Fruit fly (Drosophila melanogaster) whole organism, embryonic: Measurements from ENCODE around the gene Gale.
A peak's percentile ranks its signal among the peaks of the same experiment; 100 is the strongest.

Source experiments
- ATbp ChIP-seq: fragments of 200-800 bp; sonication (Bioruptor generic); optimal IDR thresholded peaks from 2 replicates; lab custom pipeline; 2017; ENCODE audit warnings: missing biosample characterization, mild to moderate bottlenecking, missing genetic modification characterization, missing genetic modification reagents
- Adf1 ChIP-seq: fragments of 200-800 bp; sonication (Bioruptor generic); IDR thresholded peaks from 2 replicates; pipeline ENCODE4 v1.3.6; 2022; ENCODE audit warnings: missing biosample characterization, missing genetic modification characterization
- Awh ChIP-seq: fragments of 200-800 bp; sonication (Bioruptor generic); IDR thresholded peaks from 2 replicates; pipeline ENCODE4, ENCODE4 v1.3.6; 2022; ENCODE audit warnings: missing biosample characterization, missing genetic modification characterization
- CG11695 ChIP-seq: fragments of 200-800 bp; sonication (Bioruptor generic); IDR thresholded peaks from 3 replicates; pipeline ENCODE4 v1.3.6; 2022; ENCODE audit warnings: missing biosample characterization, missing genetic modification characterization
- CG12071 ChIP-seq: fragments of 200-800 bp; sonication (Bioruptor generic); optimal IDR thresholded peaks from 3 replicates; lab custom pipeline; 2018; ENCODE audit warnings: missing biosample characterization, mild to moderate bottlenecking, missing genetic modification characterization
- CG17359 ChIP-seq: fragments of 200-800 bp; sonication (Bioruptor generic); optimal IDR thresholded peaks from 3 replicates; lab custom pipeline; 2018; ENCODE audit warnings: missing biosample characterization, mild to moderate bottlenecking, missing genetic modification characterization, moderate library complexity
- CG2120 ChIP-seq: fragments of 200-800 bp; sonication (Bioruptor generic); optimal IDR thresholded peaks from 3 replicates; lab custom pipeline; 2016; ENCODE audit warnings: missing biosample characterization, missing genetic modification characterization
- CG2199 ChIP-seq: fragments of 200-800 bp; sonication (Bioruptor generic); IDR thresholded peaks from 3 replicates; pipeline ENCODE4 v1.3.6; 2022; ENCODE audit warnings: missing biosample characterization, missing genetic modification characterization
- CG30403 ChIP-seq: fragments of 200-800 bp; sonication (Bioruptor generic); optimal IDR thresholded peaks from 3 replicates; lab custom pipeline; 2016; ENCODE audit warnings: missing biosample characterization, missing genetic modification characterization
- CG3838 ChIP-seq: fragments of 200-800 bp; sonication (Bioruptor generic); optimal IDR thresholded peaks from 3 replicates; lab custom pipeline; 2016; ENCODE audit warnings: missing biosample characterization, missing genetic modification characterization
- CG4404 ChIP-seq: fragments of 200-800 bp; sonication (Bioruptor generic); IDR thresholded peaks from 2 replicates; pipeline ENCODE4 v1.3.6; 2022; ENCODE audit warnings: missing biosample characterization, missing genetic modification characterization
- CG4854 ChIP-seq: fragments of 200-800 bp; sonication (Bioruptor generic); optimal IDR thresholded peaks from 2 replicates; lab custom pipeline; 2016; ENCODE audit warnings: missing biosample characterization, missing genetic modification characterization, inconsistent platforms
- CG6654 ChIP-seq: fragments of 200-800 bp; sonication (Bioruptor generic); optimal IDR thresholded peaks from 2 replicates; lab custom pipeline; 2017; ENCODE audit warnings: missing biosample characterization, mild to moderate bottlenecking, missing genetic modification characterization
- CG8765 ChIP-seq: fragments of 200-800 bp; sonication (Bioruptor generic); IDR thresholded peaks from 2 replicates; pipeline ENCODE4 v1.3.6; 2022; ENCODE audit warnings: missing biosample characterization, missing genetic modification characterization
- CG9215 ChIP-seq: fragments of 200-800 bp; sonication (Bioruptor generic); IDR thresholded peaks from 2 replicates; pipeline ENCODE4 v1.3.6; 2022; ENCODE audit warnings: missing biosample characterization, missing genetic modification characterization
- CG9609 ChIP-seq: fragments of 200-800 bp; sonication (Bioruptor generic); optimal IDR thresholded peaks from 3 replicates; lab custom pipeline; 2016; ENCODE audit warnings: missing biosample characterization, missing genetic modification characterization
- Chrac-16 ChIP-seq: fragments of 200-800 bp; sonication (Bioruptor generic); optimal IDR thresholded peaks from 3 replicates; lab custom pipeline; 2016; ENCODE audit warnings: missing biosample characterization, missing genetic modification characterization
- Doc3 ChIP-seq: fragments of 200-800 bp; sonication (Bioruptor generic); IDR thresholded peaks from 3 replicates; pipeline ENCODE4 v1.3.6; 2022; ENCODE audit warnings: missing biosample characterization, missing genetic modification characterization; ENCODE audit not compliant: partially characterized antibody
- Drgx ChIP-seq: fragments of 200-800 bp; sonication (Bioruptor generic); IDR thresholded peaks from 2 replicates; pipeline ENCODE4 v1.3.6; 2022; ENCODE audit warnings: missing biosample characterization, missing genetic modification characterization
- E2f1 ChIP-seq: fragments of 200-800 bp; sonication (Bioruptor generic); IDR thresholded peaks from 2 replicates; pipeline ENCODE4 v1.3.6; 2022; ENCODE audit warnings: missing biosample characterization, missing genetic modification characterization
- Ets65A ChIP-seq: fragments of 200-800 bp; sonication (Bioruptor generic); peaks from one replicate; lab custom pipeline; 2016; ENCODE audit warnings: missing biosample characterization, missing genetic modification characterization
- HLH54F ChIP-seq: fragments of 200-800 bp; sonication (Bioruptor generic); optimal IDR thresholded peaks from 3 replicates; lab custom pipeline; 2016; ENCODE audit warnings: missing biosample characterization, missing genetic modification characterization
- Hr51 ChIP-seq, 2 experiments: fragments of 200-800 bp; sonication (Bioruptor generic); optimal IDR thresholded peaks; 2 replicates in 1 of 2; 3 replicates in 1 of 2; lab custom pipeline; 2016 to 2018; ENCODE audit warnings: missing biosample characterization in 2 of 2, missing genetic modification characterization in 2 of 2, mild to moderate bottlenecking in 1 of 2, moderate library complexity in 1 of 2
- Oli ChIP-seq: fragments of 200-800 bp; sonication (Bioruptor generic); optimal IDR thresholded peaks from 2 replicates; lab custom pipeline; 2018; ENCODE audit warnings: missing biosample characterization, mild to moderate bottlenecking, missing genetic modification characterization, moderate library complexity
- Rfx ChIP-seq: fragments of 200-800 bp; sonication (Bioruptor generic); IDR thresholded peaks from 2 replicates; pipeline ENCODE4 v1.3.6; 2022; ENCODE audit warnings: missing biosample characterization, missing genetic modification characterization
- Sry-δ ChIP-seq: fragments of 200-800 bp; sonication (Bioruptor generic); optimal IDR thresholded peaks from 2 replicates; lab custom pipeline; 2016; ENCODE audit warnings: missing biosample characterization, missing genetic modification characterization
- az2 ChIP-seq: fragments of 200-800 bp; sonication (Bioruptor generic); optimal IDR thresholded peaks from 3 replicates; lab custom pipeline; 2016; ENCODE audit warnings: missing biosample characterization, missing genetic modification characterization
- btn ChIP-seq: fragments of 200-800 bp; sonication (Bioruptor generic); optimal IDR thresholded peaks from 2 replicates; lab custom pipeline; 2016; ENCODE audit warnings: missing biosample characterization, missing genetic modification characterization
- cad ChIP-seq: fragments of >200 bp; optimal IDR thresholded peaks from 2 replicates; lab custom pipeline; 2017; ENCODE audit warnings: missing biosample characterization, missing genetic modification characterization
- croc ChIP-seq: fragments of 200-800 bp; sonication (Bioruptor generic); conservative IDR thresholded peaks from 3 replicates; pipeline ENCODE4 v1.3.6; 2022; ENCODE audit warnings: missing biosample characterization, missing genetic modification characterization
- dati ChIP-seq: fragments of 200-800 bp; sonication (Bioruptor generic); IDR thresholded peaks from 2 replicates; pipeline ENCODE4 v1.3.6; 2022; ENCODE audit warnings: missing biosample characterization, missing genetic modification characterization
- eyg ChIP-seq: fragments of 200-800 bp; sonication (Bioruptor generic); optimal IDR thresholded peaks from 3 replicates; lab custom pipeline; 2016; ENCODE audit warnings: missing biosample characterization, missing genetic modification characterization
- fd102C ChIP-seq: fragments of 200-800 bp; sonication (Bioruptor generic); optimal IDR thresholded peaks from 2 replicates; lab custom pipeline; 2018; ENCODE audit warnings: missing biosample characterization, mild to moderate bottlenecking, missing genetic modification characterization, moderate library complexity
- h ChIP-seq: fragments of >200 bp; optimal IDR thresholded peaks from 2 replicates; lab custom pipeline; 2017
- ham ChIP-seq: fragments of 200-800 bp; sonication (Bioruptor generic); IDR thresholded peaks from 2 replicates; pipeline ENCODE4 v1.3.6; 2022; ENCODE audit warnings: missing biosample characterization, missing genetic modification characterization
- ind ChIP-seq: fragments of 200-800 bp; sonication (Bioruptor generic); optimal IDR thresholded peaks from 3 replicates; lab custom pipeline; 2016; ENCODE audit warnings: missing biosample characterization, missing genetic modification characterization
- ken ChIP-seq: fragments of 200-800 bp; sonication (Bioruptor generic); IDR thresholded peaks from 3 replicates; pipeline ENCODE4 v1.3.6; 2022; ENCODE audit warnings: missing biosample characterization, missing genetic modification characterization
- lbe ChIP-seq: fragments of 200-800 bp; sonication (Bioruptor generic); optimal IDR thresholded peaks from 2 replicates; lab custom pipeline; 2016; ENCODE audit warnings: missing biosample characterization, mild to moderate bottlenecking, missing genetic modification characterization
- lov ChIP-seq, 2 experiments: fragments of 200-800 bp in 1 of 2; fragments of >200 bp in 1 of 2; sonication (Bioruptor generic) in 1 of 2; IDR thresholded peaks in 1 of 2; optimal IDR thresholded peaks in 1 of 2; 2 replicates in 1 of 2; 3 replicates in 1 of 2; pipeline versions ENCODE4 v1.3.6 to Lab custom; 2017 to 2022; ENCODE audit warnings: missing biosample characterization in 1 of 2, missing genetic modification characterization in 1 of 2
- nerfin-1 ChIP-seq: fragments of 200-800 bp; sonication (Bioruptor generic); optimal IDR thresholded peaks from 3 replicates; lab custom pipeline; 2019; ENCODE audit warnings: missing biosample characterization, mild to moderate bottlenecking, missing genetic modification characterization, moderate library complexity
- otp ChIP-seq: fragments of 200-800 bp; sonication (Bioruptor generic); IDR thresholded peaks from 3 replicates; pipeline ENCODE4, ENCODE4 v1.3.6; 2022; ENCODE audit warnings: missing biosample characterization, missing genetic modification characterization
- peb ChIP-seq: fragments of 200-800 bp; sonication (Bioruptor generic); IDR thresholded peaks from 2 replicates; pipeline ENCODE4 v1.3.6; 2022; ENCODE audit warnings: missing biosample characterization, missing genetic modification characterization
- pfk ChIP-seq: fragments of 200-800 bp; sonication (Bioruptor generic); optimal IDR thresholded peaks from 2 replicates; lab custom pipeline; 2018; ENCODE audit warnings: missing biosample characterization, mild to moderate bottlenecking, missing genetic modification characterization, moderate library complexity
- pita ChIP-seq: fragments of 200-800 bp; sonication (Bioruptor generic); optimal IDR thresholded peaks from 2 replicates; lab custom pipeline; 2017; ENCODE audit warnings: missing biosample characterization, mild to moderate bottlenecking, missing genetic modification characterization
- tgo ChIP-seq: fragments of 200-800 bp; sonication (Bioruptor generic); IDR thresholded peaks from 3 replicates; pipeline ENCODE4 v1.3.6; 2022; ENCODE audit warnings: missing biosample characterization, missing genetic modification characterization
- tna ChIP-seq: fragments of 200-800 bp; sonication (Bioruptor generic); IDR thresholded peaks from 2 replicates; pipeline ENCODE4 v1.3.6; 2022; ENCODE audit warnings: missing biosample characterization, missing genetic modification characterization; ENCODE audit not compliant: partially characterized antibody
- ttk ChIP-seq: fragments of 200-800 bp; sonication (Bioruptor generic); IDR thresholded peaks from 2 replicates; pipeline ENCODE4 v2.1.2; 2022; ENCODE audit warnings: missing biosample characterization, missing genetic modification characterization
- tx ChIP-seq: fragments of 200-800 bp; sonication (Bioruptor generic); optimal IDR thresholded peaks from 2 replicates; lab custom pipeline; 2016; ENCODE audit warnings: missing biosample characterization, missing genetic modification characterization

Gale gene

dm6 chr3L:625899-626298, 22.5 kb upstream of the Gale start (continued):
- TF ChIP-seq Adf1 (GFP tag; lab: Robert Waterston, UW) (peak; percentile 51; the same call in 1 of the 2 replicates), Drgx (0 out of 2 replicates have a peak, but pooled peaks have one; percentile 30), nerfin-1 (tag; lab: Kevin White, UChicago) (no peak), lov (optimal IDR thresholded peaks at IDR 0.05; lab: Kevin White, UChicago) (no peak), lov (GFP tag; IDR thresholded peaks at IDR 0.05; lab: Robert Waterston, UW) (no peak), btn (GFP tag; lab: Kevin White, UChicago) (no peak)

dm6 chr3L:626498-627369, 21.6 kb upstream of the Gale start:
- TF ChIP-seq CG3838 (no peak), eyg (GFP tag; lab: Kevin White, UChicago) (no peak), ind (GFP tag; lab: Kevin White, UChicago) (peak; percentile 41), E2f1 (GFP tag; lab: Robert Waterston, UW) (peak; percentile 57; the same call in 1 of the 2 replicates), Awh (GFP tag; lab: Robert Waterston, UW) (0 out of 2 replicates have a peak, but pooled peaks have one; percentile 41), CG17359 (tag; lab: Kevin White, UChicago) (peak; percentile 31), croc (GFP tag; lab: Robert Waterston, UW) (no peak), az2 (GFP tag; lab: Kevin White, UChicago) (peak; percentile 34), pita (GFP tag; lab: Kevin White, UChicago) (no peak), Sry-δ (GFP tag; lab: Kevin White, UChicago) (no peak), CG11695 (GFP tag; lab: Robert Waterston, UW) (no peak), CG2120 (GFP tag; lab: Kevin White, UChicago) (peak; percentile 21), cad (GFP tag; lab: Kevin White, UChicago) (no peak), fd102C (no peak), otp (GFP tag; lab: Robert Waterston, UW) (peak; percentile 8; the same call in 2 of the 3 replicates), peb (GFP tag; lab: Robert Waterston, UW) (no peak; the same call in 1 of the 2 replicates), tgo (GFP tag; lab: Robert Waterston, UW) (peak; percentile 67), CG9215 (peak; percentile 39; the same call in 1 of the 2 replicates), ham (GFP tag; lab: Robert Waterston, UW) (no peak), CG12071 (GFP tag; lab: Kevin White, UChicago) (no peak), ttk (peak; percentile 64), Rfx (GFP tag; lab: Robert Waterston, UW) (peak; percentile 80), ken (GFP tag; lab: Robert Waterston, UW) (peak; percentile 53; the same call in 1 of the 3 replicates), h (no peak), CG8765 (GFP tag; lab: Robert Waterston, UW) (peak; percentile 59), Chrac-16 (GFP tag; lab: Kevin White, UChicago) (peak; percentile 36), Doc3 (GFP tag; lab: Robert Waterston, UW) (no peak), Ets65A (GFP tag; lab: Kevin White, UChicago) (peak; percentile 73), lbe (no peak), tna (GFP tag; lab: Robert Waterston, UW) (no peak), CG4404 (GFP tag; lab: Robert Waterston, UW) (peak; percentile 33; the same call in 1 of the 2 replicates), CG4854 (GFP tag; lab: Kevin White, UChicago) (no peak), HLH54F (GFP tag; lab: Kevin White, UChicago) (no peak), ATbp (GFP tag; lab: Kevin White, UChicago) (no peak), CG9609 (peak; percentile 38), CG2199 (GFP tag; lab: Robert Waterston, UW) (peak; percentile 66; the same call in 1 of the 3 replicates), CG30403 (GFP tag; lab: Kevin White, UChicago) (peak; percentile 54), Oli (peak; percentile 49), Hr51 (GFP tag; optimal IDR thresholded peaks at IDR 0.05; lab: Kevin White, UChicago) (peak; percentile 15 to 37), pfk (GFP tag; lab: Kevin White, UChicago) (no peak), tx (GFP tag; lab: Kevin White, UChicago) (no peak), CG6654 (GFP tag; lab: Kevin White, UChicago) (peak; percentile 23), dati (no peak)
